Fruit fly (Drosophila melanogaster): Measurements from ENCODE around the gene CG7990.

The CG7990 gene

DNA sequence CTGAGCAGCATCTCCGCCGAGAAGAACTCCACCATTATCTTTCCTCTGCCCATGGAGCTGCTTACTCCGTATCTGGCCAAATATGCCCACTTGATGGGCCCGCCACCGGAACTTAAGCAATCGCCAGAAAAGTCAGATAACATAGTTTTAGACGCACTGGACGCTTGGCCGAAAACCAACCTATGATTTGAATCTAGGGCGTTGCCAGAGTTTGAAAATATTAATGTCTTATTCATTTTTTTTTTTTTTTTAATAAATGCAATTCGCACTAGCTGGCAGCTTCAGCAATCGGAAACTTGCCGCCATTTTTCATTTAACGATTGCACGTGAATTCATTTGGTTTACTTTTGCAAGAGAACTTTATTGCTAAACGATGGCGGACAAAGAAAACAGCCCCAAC, 11.9 kb downstream of the CG7990 start, which contains the start of gene HP1D3csd (continued):
- TF ChIP-seq dsx (GFP tag; optimal IDR thresholded peaks at IDR 0.05; ENCODE audit: poor library complexity, severe bottlenecking): no peak
- no peak for TF ChIP-seq Eip93F (GFP tag; optimal IDR thresholded peaks at IDR 0.05)
- no peak for TF ChIP-seq CG31627 (GFP tag; optimal IDR thresholded peaks at IDR 0.05)
- TF ChIP-seq cyc (GFP tag; optimal IDR thresholded peaks at IDR 0.05): no peak
- peak in 1 of 2 experiments; percentile 10 for TF ChIP-seq ss (GFP tag; optimal IDR thresholded peaks at IDR 0.05)
- no peak for TF ChIP-seq Hr39 (GFP tag; optimal IDR thresholded peaks at IDR 0.05)
- TF ChIP-seq Smox (GFP tag; optimal IDR thresholded peaks at IDR 0.05): no peak

- TF ChIP-seq Sox15 (GFP tag; optimal IDR thresholded peaks at IDR 0.05): peak; percentile 64
- TF ChIP-seq Eip78C (GFP tag): peak; percentile 91
- no peak for TF ChIP-seq CG6276 (GFP tag; optimal IDR thresholded peaks at IDR 0.05)
- TF ChIP-seq Smox (GFP tag; optimal IDR thresholded peaks at IDR 0.05): peak; percentile 82
- peak; percentile 72 for TF ChIP-seq cyc (GFP tag; optimal IDR thresholded peaks at IDR 0.05)
- peak; percentile 68 for TF ChIP-seq dsx (GFP tag; optimal IDR thresholded peaks at IDR 0.05; ENCODE audit: poor library complexity, severe bottlenecking)
- peak; percentile 74 for TF ChIP-seq CG1621 (tag; optimal IDR thresholded peaks at IDR 0.05)
- peak; percentile 72 for TF ChIP-seq CG8632 (GFP tag; optimal IDR thresholded peaks at IDR 0.05)
- TF ChIP-seq Lpt (GFP tag; optimal IDR thresholded peaks at IDR 0.05): peak; percentile 57
- TF ChIP-seq CG11294 (GFP tag; IDR thresholded peaks at IDR 0.05): 0 out of 2 replicates have a peak, but pooled peaks have one; percentile 26
- TF ChIP-seq spab (GFP tag; optimal IDR thresholded peaks at IDR 0.05): peak; percentile 59
- TF ChIP-seq dac (GFP tag; optimal IDR thresholded peaks at IDR 0.05): peak; percentile 10
- TF ChIP-seq CG10669 (GFP tag; optimal IDR thresholded peaks at IDR 0.05): peak; percentile 67
- TF ChIP-seq Eip93F (GFP tag; optimal IDR thresholded peaks at IDR 0.05): peak; percentile 68
- peak; percentile 78 for TF ChIP-seq acj6 (GFP tag; optimal IDR thresholded peaks at IDR 0.05)
- peak; percentile 73 for TF ChIP-seq Hr4 (GFP tag; optimal IDR thresholded peaks at IDR 0.05)
- TF ChIP-seq CG8319 (GFP tag; optimal IDR thresholded peaks at IDR 0.05): peak; percentile 53
- peak; percentile 85 for TF ChIP-seq pdm3 (GFP tag; optimal IDR thresholded peaks at IDR 0.05)
- TF ChIP-seq fkh (GFP tag; optimal IDR thresholded peaks at IDR 0.05): no peak
- peak; percentile 65 for TF ChIP-seq CG15336 (GFP tag; IDR thresholded peaks at IDR 0.05)
- TF ChIP-seq net (GFP tag; optimal IDR thresholded peaks at IDR 0.05): peak; percentile 69
- TF ChIP-seq CG11902 (GFP tag; optimal IDR thresholded peaks at IDR 0.05): peak; percentile 37
- peak; percentile 87 for TF ChIP-seq Sox14 (GFP tag; optimal IDR thresholded peaks at IDR 0.05)
- TF ChIP-seq salr (GFP tag; optimal IDR thresholded peaks at IDR 0.05): peak; percentile 36 to 67
- peak; percentile 85 for TF ChIP-seq Hr39 (GFP tag; optimal IDR thresholded peaks at IDR 0.05)
- TF ChIP-seq CG11762 (GFP tag; optimal IDR thresholded peaks at IDR 0.05; ENCODE audit: insufficient read depth): peak; percentile 37
- peak; percentile 88 for TF ChIP-seq CG31627 (GFP tag; optimal IDR thresholded peaks at IDR 0.05)
- TF ChIP-seq CG7368 (GFP tag; optimal IDR thresholded peaks at IDR 0.05): peak; percentile 58
- TF ChIP-seq eg (GFP tag; IDR thresholded peaks at IDR 0.05): peak; percentile 74
- TF ChIP-seq CG3032 (tag; optimal IDR thresholded peaks at IDR 0.05): peak; percentile 61
- TF ChIP-seq CG3919 (GFP tag; optimal IDR thresholded peaks at IDR 0.05): peak; percentile 66
- TF ChIP-seq CG6163 (GFP tag; IDR thresholded peaks at IDR 0.05): peak; percentile 82
- TF ChIP-seq Ets96B (tag; optimal IDR thresholded peaks at IDR 0.05): peak; percentile 62
- no peak for TF ChIP-seq fd85E (GFP tag; optimal IDR thresholded peaks at IDR 0.05)
- peak; percentile 60 for TF ChIP-seq vri (GFP tag; optimal IDR thresholded peaks at IDR 0.05)
- TF ChIP-seq CG16779 (tag; optimal IDR thresholded peaks at IDR 0.05): peak; percentile 52
- TF ChIP-seq Met (GFP tag; optimal IDR thresholded peaks at IDR 0.05): peak; percentile 80
- TF ChIP-seq achi (GFP tag; optimal IDR thresholded peaks at IDR 0.05): peak; percentile 62
- peak; percentile 82 for TF ChIP-seq lz (GFP tag; optimal IDR thresholded peaks at IDR 0.05)
- TF ChIP-seq CG8119 (GFP tag; IDR thresholded peaks at IDR 0.05): peak; percentile 55; the same call in 1 of the 3 replicates
- TF ChIP-seq topi (GFP tag; optimal IDR thresholded peaks at IDR 0.05): peak; percentile 72
- TF ChIP-seq svp (GFP tag): peak; percentile 99
- peak; percentile 79 for TF ChIP-seq Sox102F (GFP tag; optimal IDR thresholded peaks at IDR 0.05)
- TF ChIP-seq Hr38 (GFP tag; optimal IDR thresholded peaks at IDR 0.05): no peak
- peak; percentile 83 for TF ChIP-seq CG6792 (GFP tag; optimal IDR thresholded peaks at IDR 0.05)
- peak; percentile 43 for TF ChIP-seq Blimp-1 (GFP tag; optimal IDR thresholded peaks at IDR 0.05)
- peak; percentile 63 for TF ChIP-seq fd59A (GFP tag; optimal IDR thresholded peaks at IDR 0.05)
Measured at dm6 chrX:19187624-19188085, 14.1 kb downstream of the CG7990 start, which contains the start of gene Mec2. TSS of gene Mec2 (plus strand) at chrX:19188035.
